Fruit fly (Drosophila melanogaster) whole organism, pupa: ENCODE results near the gene emei.

Source experiments
- CG10348 ChIP-seq: fragments of 200-800 bp; sonication (Bioruptor generic); IDR thresholded peaks from 2 replicates; pipeline ENCODE4 v1.3.6; 2022; ENCODE audit warnings: missing biosample characterization, missing genetic modification characterization
- CG12605 ChIP-seq: fragments of 200-800 bp; sonication (Bioruptor generic); IDR thresholded peaks from 2 replicates; pipeline ENCODE4 v1.3.6; 2022; ENCODE audit warnings: missing biosample characterization, missing genetic modification characterization
- CG13204 ChIP-seq: fragments of 200-800 bp; sonication (Bioruptor generic); optimal IDR thresholded peaks from 2 replicates; lab custom pipeline; 2018; ENCODE audit warnings: missing biosample characterization, mild to moderate bottlenecking, missing genetic modification characterization, moderate library complexity
- CG14655 ChIP-seq: fragments of 200-800 bp; sonication (Bioruptor generic); optimal IDR thresholded peaks from 3 replicates; lab custom pipeline; 2017; ENCODE audit warnings: mild to moderate bottlenecking, missing biosample characterization, missing genetic modification reagents, missing genetic modification characterization
- CG15710 ChIP-seq: fragments of 200-800 bp; sonication (Bioruptor generic); optimal IDR thresholded peaks from 2 replicates; lab custom pipeline; 2018; ENCODE audit warnings: missing biosample characterization, mild to moderate bottlenecking, missing genetic modification characterization, moderate library complexity
- CG17806 ChIP-seq: fragments of 200-800 bp; sonication (Bioruptor generic); optimal IDR thresholded peaks from 2 replicates; lab custom pipeline; 2018; ENCODE audit warnings: missing biosample characterization, mild to moderate bottlenecking, missing genetic modification characterization, moderate library complexity
- CG32121 ChIP-seq: fragments of 200-800 bp; sonication (Bioruptor generic); IDR thresholded peaks from 2 replicates; pipeline ENCODE4 v1.3.6; 2022; ENCODE audit warnings: missing biosample characterization, missing genetic modification characterization
- CG34367 ChIP-seq: fragments of 200-800 bp; sonication (Bioruptor generic); optimal IDR thresholded peaks from 2 replicates; lab custom pipeline; 2018; ENCODE audit warnings: missing biosample characterization, mild to moderate bottlenecking, missing genetic modification characterization
- CG4496 ChIP-seq: fragments of 200-800 bp; sonication (Bioruptor generic); IDR thresholded peaks from 3 replicates; pipeline ENCODE4 v1.3.6; 2022; ENCODE audit warnings: missing biosample characterization, missing genetic modification characterization
- CG8159 ChIP-seq: fragments of 200-800 bp; sonication (Bioruptor generic); optimal IDR thresholded peaks from 3 replicates; lab custom pipeline; 2018; ENCODE audit warnings: missing biosample characterization, mild to moderate bottlenecking, missing genetic modification characterization, moderate library complexity
- CG8301 ChIP-seq: fragments of 200-800 bp; sonication (Bioruptor generic); optimal IDR thresholded peaks from 2 replicates; lab custom pipeline; 2018; ENCODE audit warnings: missing biosample characterization, mild to moderate bottlenecking, missing genetic modification characterization
- CG9948 ChIP-seq: fragments of 200-800 bp; sonication (Bioruptor generic); optimal IDR thresholded peaks from 2 replicates; lab custom pipeline; 2018; ENCODE audit warnings: missing biosample characterization, mild to moderate bottlenecking, missing genetic modification characterization, moderate library complexity
- D1 ChIP-seq: fragments of 200-800 bp; sonication (Bioruptor generic); optimal IDR thresholded peaks from 2 replicates; lab custom pipeline; 2018; ENCODE audit warnings: missing biosample characterization, mild to moderate bottlenecking, missing genetic modification characterization, moderate library complexity
- EcR ChIP-seq: fragments of 200-800 bp; sonication (Bioruptor generic); optimal IDR thresholded peaks from 3 replicates; lab custom pipeline; 2019; ENCODE audit warnings: missing biosample characterization, missing genetic modification characterization, mild to moderate bottlenecking, moderate library complexity, missing genetic modification reagents
- Ets98B ChIP-seq: fragments of 200-800 bp; sonication (Bioruptor generic); IDR thresholded peaks from 2 replicates; pipeline ENCODE4 v1.3.6; 2022; ENCODE audit warnings: missing biosample characterization, missing genetic modification characterization
- Pif1A ChIP-seq: fragments of 200-800 bp; sonication (Bioruptor generic); optimal IDR thresholded peaks from 3 replicates; lab custom pipeline; 2016; ENCODE audit warnings: missing biosample characterization, missing genetic modification characterization
- Pif1B ChIP-seq: fragments of 200-800 bp; sonication (Bioruptor generic); optimal IDR thresholded peaks from 3 replicates; lab custom pipeline; 2016; ENCODE audit warnings: missing biosample characterization, missing genetic modification characterization
- Snoo ChIP-seq: fragments of 200-800 bp; sonication (Bioruptor generic); optimal IDR thresholded peaks from 3 replicates; lab custom pipeline; 2017; ENCODE audit warnings: missing biosample characterization, mild to moderate bottlenecking, missing genetic modification characterization, inconsistent platforms
- fd96Ca ChIP-seq: fragments of 200-800 bp; sonication (Bioruptor generic); IDR thresholded peaks from 3 replicates; pipeline ENCODE4 v1.3.6; 2022; ENCODE audit warnings: missing biosample characterization, missing genetic modification characterization
- gl ChIP-seq: fragments of 200-800 bp; sonication (Bioruptor generic); optimal IDR thresholded peaks from 2 replicates; lab custom pipeline; 2018; ENCODE audit warnings: missing biosample characterization, mild to moderate bottlenecking, missing genetic modification characterization
- rn ChIP-seq: fragments of 200-800 bp; sonication (Bioruptor generic); IDR thresholded peaks from 2 replicates; pipeline ENCODE4 v1.3.6; 2022; ENCODE audit warnings: missing biosample characterization, missing genetic modification characterization

The emei gene

DNA sequence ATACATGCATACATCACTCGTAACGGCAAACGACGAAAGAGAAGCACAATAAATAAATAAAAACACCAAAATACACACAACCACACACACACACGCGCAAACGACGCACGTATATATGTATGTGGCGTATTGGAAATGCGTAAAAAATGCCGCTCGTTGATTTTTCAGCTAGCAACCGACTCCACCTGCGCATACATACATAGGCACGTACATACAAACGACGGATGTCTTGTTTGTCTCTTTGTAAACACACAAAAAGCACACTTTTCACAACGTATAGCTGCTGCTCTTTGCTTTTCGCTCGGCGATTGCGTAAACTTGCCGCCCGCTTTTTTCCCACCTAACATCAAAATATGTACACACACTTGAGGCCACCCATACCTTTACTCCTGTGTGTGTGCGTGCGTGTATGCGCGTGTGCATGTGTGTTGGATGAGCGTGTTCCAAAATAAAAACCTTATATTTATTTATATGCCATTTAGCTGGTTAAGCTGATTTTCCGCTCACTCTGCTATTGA, 10.5 kb downstream of the emei start:
- no peak for TF ChIP-seq CG13204

DNA sequence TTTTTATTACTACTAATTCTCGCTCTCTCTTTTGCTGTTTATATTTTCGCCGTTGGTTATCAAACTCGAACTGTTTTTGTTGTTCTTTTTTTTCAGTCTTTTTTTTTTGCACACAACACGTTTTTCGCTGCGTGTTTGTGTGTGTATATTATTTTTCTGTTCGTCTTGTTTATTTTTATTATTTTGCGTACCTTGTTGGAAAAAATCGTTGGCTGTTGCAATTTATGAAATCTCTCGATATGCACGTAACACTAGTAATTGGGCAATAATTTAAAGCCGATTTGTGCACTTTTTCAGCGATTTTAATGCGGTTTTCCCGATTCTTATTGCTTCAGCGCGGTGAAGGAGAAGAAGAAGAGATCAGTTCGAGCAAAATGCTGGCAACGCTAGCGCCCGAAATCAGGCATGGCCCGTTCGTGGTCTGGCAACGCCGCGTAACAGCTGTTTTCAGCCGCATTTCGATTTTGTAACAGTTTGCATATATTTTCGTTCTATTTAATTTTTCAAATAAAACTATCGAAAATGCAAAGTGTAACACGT, 11.0 kb downstream of the emei start, which contains the start of the genes FoxK and mRpL2:
Gene FoxK (minus strand): TSS at position 365 of the 540 bp plus-strand sequence.
Gene mRpL2 (plus strand): TSS at position 429 of the 540 bp plus-strand sequence.
- TF ChIP-seq CG17806 (tag; lab: Kevin White, UChicago) (peak; percentile 74), Ets98B (GFP tag; lab: Robert Waterston, UW) (peak; percentile 76), CG12605 (peak; percentile 90), CG8159 (peak; percentile 84), CG15710 (tag; lab: Kevin White, UChicago) (peak; percentile 84), CG34367 (tag; lab: Kevin White, UChicago) (peak; percentile 87), CG13204 (peak; percentile 89), CG10348 (GFP tag; lab: Robert Waterston, UW) (no peak), fd96Ca (GFP tag; lab: Robert Waterston, UW) (peak; percentile 69; the same call in 1 of the 3 replicates), CG9948 (tag; lab: Kevin White, UChicago) (peak; percentile 66), CG14655 (peak; percentile 89), EcR (peak; percentile 17), Pif1B (GFP tag; lab: Kevin White, UChicago) (peak; percentile 92), Pif1A (GFP tag; lab: Kevin White, UChicago) (peak; percentile 91), CG4496 (GFP tag; lab: Robert Waterston, UW) (peak; percentile 80), Snoo (tag; lab: Kevin White, UChicago) (peak; percentile 68), CG32121 (GFP tag; lab: Robert Waterston, UW) (peak; percentile 63; the same call in 1 of the 2 replicates), rn (GFP tag; lab: Robert Waterston, UW) (peak; percentile 39; the same call in 1 of the 2 replicates), gl (peak; percentile 95), CG8301 (peak; percentile 82), D1 (tag; lab: Kevin White, UChicago) (peak; percentile 43)

DNA sequence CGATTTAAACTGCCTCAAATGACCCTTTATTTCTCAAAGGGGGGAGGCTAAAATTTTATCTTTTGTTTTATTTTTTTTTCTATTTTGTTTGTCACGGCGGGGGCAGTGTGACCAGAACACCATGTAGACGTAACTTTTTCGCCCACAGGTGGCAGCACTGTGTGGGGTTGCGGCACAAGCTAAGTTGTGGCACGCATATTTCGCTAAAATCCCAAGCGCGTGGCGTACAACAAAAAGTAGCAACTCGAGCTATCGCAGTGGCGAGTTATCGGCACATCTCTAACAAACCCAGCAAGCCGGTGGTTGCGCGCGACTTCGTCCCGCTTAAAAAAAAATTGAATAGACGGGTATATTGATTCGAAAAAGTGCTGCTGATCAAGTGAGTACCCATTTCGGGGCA, 13.6 kb downstream of the emei start, which contains the start of the genes Ufd1 and NaPi-III:
Gene Ufd1 (minus strand): TSS at position 129 of the 400 bp plus-strand sequence.
Gene NaPi-III (plus strand): TSS at position 261 of the 400 bp plus-strand sequence.
- no peak for TF ChIP-seq Pif1B (GFP tag; lab: Kevin White, UChicago)
- peak; percentile 76 for TF ChIP-seq Ets98B (GFP tag; lab: Robert Waterston, UW)
- 0 out of 3 replicates have a peak, but pooled peaks have one; percentile 24 for TF ChIP-seq fd96Ca (GFP tag; lab: Robert Waterston, UW)
- peak; percentile 69 for TF ChIP-seq CG32121 (GFP tag; lab: Robert Waterston, UW)
- TF ChIP-seq CG15710 (tag; lab: Kevin White, UChicago): peak; percentile 31
- TF ChIP-seq CG34367 (tag; lab: Kevin White, UChicago): no peak
- no peak for TF ChIP-seq EcR
- TF ChIP-seq Pif1A (GFP tag; lab: Kevin White, UChicago): peak; percentile 1
- 0 out of 2 replicates have a peak, but pooled peaks have one; percentile 23 for TF ChIP-seq rn (GFP tag; lab: Robert Waterston, UW)
- TF ChIP-seq CG4496 (GFP tag; lab: Robert Waterston, UW): peak; percentile 76
- no peak for TF ChIP-seq CG13204
- TF ChIP-seq Snoo (tag; lab: Kevin White, UChicago): peak; percentile 43

DNA sequence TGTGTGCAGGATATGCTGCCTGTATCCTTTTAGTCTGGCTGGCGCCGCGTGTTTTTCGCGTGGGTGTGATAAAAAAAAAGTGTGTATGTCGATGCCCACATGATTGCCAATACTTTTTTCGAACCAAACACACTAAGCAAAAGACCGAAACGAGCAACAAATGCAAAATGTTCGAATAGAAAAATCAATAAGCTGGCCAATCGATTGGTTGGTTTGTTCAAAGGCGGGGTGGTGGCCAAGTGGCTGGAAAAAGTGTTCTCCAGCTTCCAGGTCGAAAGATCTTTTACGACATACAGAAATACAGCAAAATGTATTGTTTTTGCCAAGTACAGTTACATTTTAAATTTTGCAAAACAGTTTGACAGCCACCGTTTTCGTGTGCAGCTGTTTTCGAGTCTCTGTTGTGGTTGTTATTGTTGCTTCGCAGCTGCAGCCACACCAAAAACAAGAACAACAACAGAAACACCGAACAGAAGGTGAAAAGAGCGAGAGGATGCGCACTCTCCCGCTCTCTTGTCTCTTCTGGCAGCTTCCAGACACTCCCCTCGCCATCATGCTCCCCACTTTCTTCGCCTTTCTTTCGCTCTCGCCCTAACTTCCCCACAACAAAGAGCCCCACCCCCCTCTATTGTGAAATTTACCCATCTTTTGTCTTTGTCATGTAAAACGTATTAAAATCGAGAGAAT, 14.3 kb downstream of the emei start:
- TF ChIP-seq CG4496 (GFP tag; lab: Robert Waterston, UW) (0 out of 3 replicates have a peak, but pooled peaks have one; percentile 11), Pif1B (GFP tag; lab: Kevin White, UChicago) (no peak)

DNA sequence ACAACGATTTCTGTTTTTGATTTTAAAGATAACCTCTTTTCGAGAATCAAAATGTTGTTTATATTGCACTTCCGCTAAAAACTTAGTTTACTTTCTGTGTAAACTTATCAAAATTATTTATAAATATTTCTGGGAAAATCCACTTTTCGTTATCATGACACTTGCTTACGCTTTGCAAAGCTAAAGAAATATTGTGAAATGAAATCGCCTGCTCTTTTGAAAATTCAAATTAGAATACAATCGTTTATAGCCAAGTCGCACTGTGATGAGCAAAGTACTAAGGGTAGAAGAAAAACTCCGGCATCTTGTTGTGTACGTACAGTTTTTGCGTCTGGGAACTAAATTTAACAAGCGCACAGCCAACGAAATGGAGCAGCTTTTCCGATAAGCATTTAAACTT, 14.9 kb downstream of the emei start:
- TF ChIP-seq CG14655 (peak; percentile 47), CG10348 (GFP tag; lab: Robert Waterston, UW) (no peak), CG32121 (GFP tag; lab: Robert Waterston, UW) (no peak; the same call in none of the 2 replicates)

DNA sequence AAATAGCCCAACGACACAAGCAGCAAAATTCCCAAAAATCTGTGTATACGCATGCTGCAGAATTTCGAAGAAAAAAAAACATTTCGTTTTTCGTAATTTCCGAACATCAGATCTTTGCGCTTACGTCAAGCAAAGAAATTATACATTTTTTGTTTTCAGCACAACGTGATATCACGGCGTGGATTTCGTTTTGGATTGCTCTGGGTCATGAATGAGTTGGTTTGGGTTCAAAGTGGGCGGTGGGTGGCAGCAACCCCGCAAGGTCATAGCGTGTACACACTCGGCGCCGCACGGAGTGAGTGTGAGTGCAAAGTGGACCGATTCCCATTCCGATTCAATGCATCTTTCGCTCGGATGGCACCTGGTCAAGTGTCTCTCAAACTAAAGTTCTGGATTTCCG, 15.4 kb downstream of the emei start:
- TF ChIP-seq CG15710 (tag; lab: Kevin White, UChicago) (no peak), CG34367 (tag; lab: Kevin White, UChicago) (no peak), Pif1A (GFP tag; lab: Kevin White, UChicago) (no peak)
